Fruit fly (Drosophila melanogaster): ENCODE measurements around the gene CG11381.

The CG11381 gene

dm6 chrX:1203477-1203876 lies at the start of gene CG11381:
TSS of gene CG11381 (plus strand) at chrX:1203777.
- TF ChIP-seq sisA (GFP tag; IDR thresholded peaks at IDR 0.05), result no peak

- TF ChIP-seq danr (GFP tag; IDR thresholded peaks at IDR 0.05) (no peak), Side (GFP tag; optimal IDR thresholded peaks at IDR 0.05) (no peak), Nf-YB (GFP tag; optimal IDR thresholded peaks at IDR 0.05) (peak; percentile 84), Nf-YC (tag; optimal IDR thresholded peaks at IDR 0.05) (peak; percentile 65)
Observed at dm6 chrX:1161913-1162439, 41.6 kb upstream of the CG11381 start, which contains the start of gene eIF4E7. TSS of gene eIF4E7 (minus strand) at chrX:1162389.

dm6 chrX:1170117-1170878 lies 33.3 kb upstream of the CG11381 start, which contains the start of gene CG11378:
TSS of gene CG11378 (plus strand) at chrX:1170828.
- TF ChIP-seq CG18599 (GFP tag; optimal IDR thresholded peaks at IDR 0.05), result peak; percentile 16
- TF ChIP-seq klu (GFP tag; IDR thresholded peaks at IDR 0.05), result no peak
- no peak for TF ChIP-seq Fer2 (tag; optimal IDR thresholded peaks at IDR 0.05)
- no peak for TF ChIP-seq cg (GFP tag; optimal IDR thresholded peaks at IDR 0.05)
- TF ChIP-seq D19B (GFP tag; optimal IDR thresholded peaks at IDR 0.05), result peak; percentile 85
- TF ChIP-seq CG3995 (GFP tag; optimal IDR thresholded peaks at IDR 0.05), result peak; percentile 3
- no peak for TF ChIP-seq grau (tag; optimal IDR thresholded peaks at IDR 0.05)
- TF ChIP-seq Kr (GFP tag; optimal IDR thresholded peaks at IDR 0.05), result no peak
- peak; percentile 31 for TF ChIP-seq Ets65A (GFP tag)
- TF ChIP-seq tna (GFP tag; IDR thresholded peaks at IDR 0.05; ENCODE audit: partially characterized antibody), result 0 out of 2 replicates have a peak, but pooled peaks have one; percentile 7
- TF ChIP-seq CG34376 (GFP tag; optimal IDR thresholded peaks at IDR 0.05), result peak; percentile 68
- TF ChIP-seq CG2678 (tag; optimal IDR thresholded peaks at IDR 0.05), result peak; percentile 27
- peak; percentile 31; the same call in 1 of the 3 replicates for TF ChIP-seq row (GFP tag; IDR thresholded peaks at IDR 0.05)
- peak; percentile 12 for TF ChIP-seq CG9727 (GFP tag; optimal IDR thresholded peaks at IDR 0.05)
- peak; percentile 66 for TF ChIP-seq exex (tag; optimal IDR thresholded peaks at IDR 0.05)

dm6 chrX:1171018-1171417 lies 32.6 kb upstream of the CG11381 start:
- TF ChIP-seq nmo (GFP tag; optimal IDR thresholded peaks at IDR 0.05), result peak; percentile 57
- TF ChIP-seq CG18764 (GFP tag; optimal IDR thresholded peaks at IDR 0.05), result no peak
- peak; percentile 84 for TF ChIP-seq Med (GFP tag)
- no peak for TF ChIP-seq CG3838 (GFP tag; optimal IDR thresholded peaks at IDR 0.05)
- peak; percentile 40; the same call in 1 of the 2 replicates for TF ChIP-seq Ada2b (GFP tag; IDR thresholded peaks at IDR 0.05)
- TF ChIP-seq CG3065 (GFP tag; optimal IDR thresholded peaks at IDR 0.05), result no peak
- peak; percentile 27 for TF ChIP-seq dmrt11E (tag; optimal IDR thresholded peaks at IDR 0.05)
- peak; percentile 15 for TF ChIP-seq NK7.1 (GFP tag; optimal IDR thresholded peaks at IDR 0.05)
- TF ChIP-seq CG6683 (GFP tag; optimal IDR thresholded peaks at IDR 0.05), result peak; percentile 11
- TF ChIP-seq dysf (GFP tag; IDR thresholded peaks at IDR 0.05), result peak; percentile 66; the same call in 2 of the 3 replicates
- no peak for TF ChIP-seq pan (optimal IDR thresholded peaks at IDR 0.05)
- peak in 1 of 2 experiments; percentile 45 for TF ChIP-seq pan (GFP tag; optimal IDR thresholded peaks at IDR 0.05 in 1 of 2, IDR thresholded peaks at IDR 0.05 in 1 of 2)
- TF ChIP-seq CG13424 (tag; optimal IDR thresholded peaks at IDR 0.05), result peak; percentile 59
- no peak for TF ChIP-seq CG42726 (GFP tag; IDR thresholded peaks at IDR 0.05; ENCODE audit: partially characterized antibody)
- no peak for TF ChIP-seq p53 (GFP tag; optimal IDR thresholded peaks at IDR 0.05)
- TF ChIP-seq ci (GFP tag; IDR thresholded peaks at IDR 0.05), result no peak; the same call in 2 of the 3 replicates
- TF ChIP-seq C15 (GFP tag; IDR thresholded peaks at IDR 0.05), result no peak
- TF ChIP-seq CG11398 (GFP tag; optimal IDR thresholded peaks at IDR 0.05), result no peak
- peak; percentile 49 for TF ChIP-seq sug (tag; optimal IDR thresholded peaks at IDR 0.05)
- TF ChIP-seq lmd (GFP tag; IDR thresholded peaks at IDR 0.05), result peak; percentile 39; the same call in 1 of the 2 replicates
- TF ChIP-seq D (optimal IDR thresholded peaks at IDR 0.05), result no peak
- peak; percentile 4 for TF ChIP-seq D (GFP tag; optimal IDR thresholded peaks at IDR 0.05)
- TF ChIP-seq sisA (GFP tag; IDR thresholded peaks at IDR 0.05), result no peak
- TF ChIP-seq grau (tag; optimal IDR thresholded peaks at IDR 0.05), result peak; percentile 68
- peak in 1 of 2 experiments; percentile 31 for TF ChIP-seq Eip74EF (GFP tag; optimal IDR thresholded peaks at IDR 0.05)
- TF ChIP-seq CG9797 (GFP tag; optimal IDR thresholded peaks at IDR 0.05), result no peak
